Worm (Caenorhabditis elegans) whole organism, young adult: ENCODE measurements around the gene Y17D7C.6.

Source experiments
- B0035.1 ChIP-seq: sonication (generic microtip); optimal IDR thresholded peaks from 2 replicates; lab custom pipeline; 2016; ENCODE audit warnings: missing genetic modification characterization, mild to moderate bottlenecking, missing compliant biosample characterization, missing genotype, missing genetic modification reagents
- B0336.3 ChIP-seq: fragments of 200-800 bp; sonication (Bioruptor generic); IDR thresholded peaks from 2 replicates; pipeline ENCODE4 v1.3.6; 2022; ENCODE audit warnings: missing genetic modification characterization, missing compliant biosample characterization
- F23B12.7 ChIP-seq: sonication (generic microtip); optimal IDR thresholded peaks from 2 replicates; lab custom pipeline; 2017; ENCODE audit warnings: missing genetic modification characterization, mild to moderate bottlenecking, missing compliant biosample characterization, antibody characterized with exemption, moderate library complexity; ENCODE audit not compliant: insufficient read depth
- F39B2.1 ChIP-seq: fragments of 200-800 bp; sonication (Bioruptor generic); IDR thresholded peaks from 2 replicates; pipeline ENCODE4 v1.3.6; 2022; ENCODE audit warnings: missing genetic modification reagents, missing genetic modification characterization, missing compliant biosample characterization
- F49E8.2 ChIP-seq: sonication (generic microtip); optimal IDR thresholded peaks from 3 replicates; lab custom pipeline; 2017; ENCODE audit warnings: missing genetic modification characterization, mild to moderate bottlenecking, missing compliant biosample characterization, antibody characterized with exemption, moderate library complexity; ENCODE audit not compliant: insufficient read depth
- K12H6.12 ChIP-seq: fragments of 200-800 bp; sonication (Bioruptor generic); optimal IDR thresholded peaks from 2 replicates; lab custom pipeline; 2018; ENCODE audit warnings: mild to moderate bottlenecking, missing genetic modification characterization, missing compliant biosample characterization
- Y53F4B.3 ChIP-seq: fragments of 200-800 bp; sonication (Bioruptor generic); IDR thresholded peaks from 2 replicates; pipeline ENCODE4 v1.3.6; 2022; ENCODE audit warnings: missing genetic modification reagents, missing genetic modification characterization, missing compliant biosample characterization
- aptf-3 ChIP-seq: fragments of 200-800 bp; sonication (Bioruptor generic); IDR thresholded peaks from 2 replicates; pipeline ENCODE4 v1.3.6; 2022; ENCODE audit warnings: missing genetic modification characterization, missing compliant biosample characterization
- bed-2 ChIP-seq: fragments of 200-800 bp; sonication (Bioruptor generic); IDR thresholded peaks from 2 replicates; pipeline ENCODE4 v1.3.6; 2022; ENCODE audit warnings: missing genetic modification reagents, missing genetic modification characterization, missing compliant biosample characterization
- ccch-3 ChIP-seq: fragments of 200-800 bp; sonication (Bioruptor generic); optimal IDR thresholded peaks from 2 replicates; lab custom pipeline; 2018; ENCODE audit warnings: mild to moderate bottlenecking, missing genetic modification characterization, missing compliant biosample characterization
- cebp-2 ChIP-seq: fragments of 200-800 bp; sonication (Bioruptor generic); IDR thresholded peaks from 2 replicates; pipeline ENCODE4 v1.3.6; 2022; ENCODE audit warnings: missing genetic modification characterization, missing compliant biosample characterization
- ceh-79 ChIP-seq: sonication (generic microtip); optimal IDR thresholded peaks from 2 replicates; lab custom pipeline; 2017; ENCODE audit warnings: mild to moderate bottlenecking, missing genetic modification characterization, missing compliant biosample characterization
- efl-1 ChIP-seq: fragments of 150-350 bp; optimal IDR thresholded peaks from 2 replicates; lab custom pipeline; 2014; ENCODE audit warnings: missing biosample characterization, missing genetic modification reagents, missing genetic modification characterization
- egrh-3 ChIP-seq: fragments of 200-800 bp; sonication (Bioruptor generic); IDR thresholded peaks from 2 replicates; pipeline ENCODE4 v1.3.6; 2022; ENCODE audit warnings: missing genetic modification reagents, missing genetic modification characterization, missing compliant biosample characterization
- ets-4 ChIP-seq: fragments of 200-800 bp; sonication (Bioruptor generic); optimal IDR thresholded peaks from 2 replicates; lab custom pipeline; 2018; ENCODE audit warnings: mild to moderate bottlenecking, missing genetic modification characterization, missing compliant biosample characterization
- him-1 ChIP-seq: sonication (generic microtip); optimal IDR thresholded peaks from 2 replicates; lab custom pipeline; 2016; ENCODE audit warnings: missing genotype, missing genetic modification reagents, missing genetic modification characterization, missing compliant biosample characterization
- hlh-12 ChIP-seq: sonication (generic microtip); optimal IDR thresholded peaks from 2 replicates; lab custom pipeline; 2016; ENCODE audit warnings: missing genetic modification characterization, missing compliant biosample characterization
- hlh-26 ChIP-seq: fragments of 200-800 bp; sonication (Bioruptor generic); conservative IDR thresholded peaks from 2 replicates; pipeline ENCODE4 v1.3.6; 2022; ENCODE audit warnings: missing genetic modification reagents, missing genetic modification characterization, missing compliant biosample characterization
- hmg-1.2 ChIP-seq: fragments of 200-800 bp; sonication (Bioruptor generic); IDR thresholded peaks from 2 replicates; pipeline ENCODE4 v1.3.6; 2022; ENCODE audit warnings: missing genetic modification reagents, missing genetic modification characterization, missing compliant biosample characterization
- hrde-1 ChIP-seq: sonication (generic microtip); optimal IDR thresholded peaks from 2 replicates; lab custom pipeline; 2016; ENCODE audit warnings: missing genetic modification characterization, mild to moderate bottlenecking, missing compliant biosample characterization, moderate library complexity, missing genotype, missing genetic modification reagents, borderline replicate concordance
- lin-35 ChIP-seq, 3 experiments: fragments of 150-350 bp in 2 of 3; sonication (generic microtip) in 1 of 3; optimal IDR thresholded peaks; 2 replicates each; lab custom pipeline; 2014 to 2018; ENCODE audit warnings: missing biosample characterization in 3 of 3, missing genetic modification characterization in 3 of 3, missing genetic modification reagents in 3 of 3
- lin-40 ChIP-seq: sonication (generic microtip); optimal IDR thresholded peaks from 2 replicates; lab custom pipeline; 2016; ENCODE audit warnings: missing genetic modification characterization, mild to moderate bottlenecking, missing compliant biosample characterization, missing genotype, missing genetic modification reagents
- lin-54 ChIP-seq: fragments of 200-800 bp; sonication (Bioruptor generic); optimal IDR thresholded peaks from 2 replicates; lab custom pipeline; 2018; ENCODE audit warnings: mild to moderate bottlenecking, missing genetic modification characterization, missing compliant biosample characterization
- nfya-1 ChIP-seq: sonication (generic microtip); optimal IDR thresholded peaks from 2 replicates; lab custom pipeline; 2017; ENCODE audit warnings: antibody characterized with exemption, missing compliant biosample characterization, missing genetic modification characterization, borderline replicate concordance; ENCODE audit not compliant: insufficient read depth
- nhr-120 ChIP-seq: fragments of 200-800 bp; sonication (Bioruptor generic); IDR thresholded peaks from 2 replicates; pipeline ENCODE4 v1.3.6; 2022; ENCODE audit warnings: missing genetic modification characterization, missing compliant biosample characterization
- pha-4 ChIP-seq: fragments of 150-350 bp; sonication (generic microtip); optimal IDR thresholded peaks from 2 replicates; lab custom pipeline; 2014; ENCODE audit warnings: missing biosample characterization, missing genetic modification reagents, missing genetic modification characterization
- rcor-1 ChIP-seq: fragments of 200-800 bp; sonication (Bioruptor generic); IDR thresholded peaks from 2 replicates; pipeline ENCODE4 v1.3.6; 2022; ENCODE audit warnings: missing genetic modification reagents, missing genetic modification characterization, missing compliant biosample characterization
- repo-1 ChIP-seq: sonication (generic microtip); optimal IDR thresholded peaks from 2 replicates; lab custom pipeline; 2017; ENCODE audit warnings: mild to moderate bottlenecking, missing genetic modification characterization, missing compliant biosample characterization
- rpc-1 ChIP-seq, 2 experiments: fragments of 150-350 bp in 1 of 2; sonication (generic microtip) in 1 of 2; optimal IDR thresholded peaks; 2 replicates each; lab custom pipeline; 2014 to 2018; ENCODE audit warnings: missing biosample characterization in 1 of 2, missing genetic modification characterization in 1 of 2, missing genetic modification reagents in 1 of 2, missing genotype in 1 of 2
- snpc-1.1 ChIP-seq: sonication (generic microtip); optimal IDR thresholded peaks from 2 replicates; lab custom pipeline; 2017; ENCODE audit warnings: missing genetic modification characterization, mild to moderate bottlenecking, missing compliant biosample characterization, antibody characterized with exemption, moderate library complexity, missing genotype, missing genetic modification reagents; ENCODE audit not compliant: insufficient read depth
- snpc-3.4 ChIP-seq: sonication (generic microtip); optimal IDR thresholded peaks from 2 replicates; lab custom pipeline; 2017; ENCODE audit warnings: missing genetic modification characterization, mild to moderate bottlenecking, missing compliant biosample characterization, antibody characterized with exemption, moderate library complexity, missing genotype, missing genetic modification reagents
- snpc-4 ChIP-seq, 5 experiments: fragments of 150-350 bp in 1 of 5; sonication (generic microtip) in 4 of 5; optimal IDR thresholded peaks; 2 replicates each; lab custom pipeline; 2014 to 2018; ENCODE audit warnings: missing genetic modification characterization in 5 of 5, missing biosample characterization in 3 of 5, antibody characterized with exemption in 2 of 5, mild to moderate bottlenecking in 2 of 5, missing compliant biosample characterization in 2 of 5, missing genotype in 2 of 5, moderate library complexity in 2 of 5, missing genetic modification reagents in 1 of 5
- somi-1 ChIP-seq: fragments of 200-800 bp; sonication (Bioruptor generic); optimal IDR thresholded peaks from 2 replicates; lab custom pipeline; 2018; ENCODE audit warnings: mild to moderate bottlenecking, missing genetic modification characterization, missing compliant biosample characterization
- tbx-9 ChIP-seq: sonication (generic microtip); optimal IDR thresholded peaks from 2 replicates; lab custom pipeline; 2016; ENCODE audit warnings: borderline replicate concordance, missing genetic modification characterization, inconsistent platforms, missing compliant biosample characterization
- zfh-2 ChIP-seq: fragments of 200-800 bp; sonication (Bioruptor generic); conservative IDR thresholded peaks from 2 replicates; pipeline ENCODE4 v1.3.6; 2022; ENCODE audit warnings: missing genetic modification reagents, missing genetic modification characterization, missing compliant biosample characterization
- ztf-28 ChIP-seq: fragments of 200-800 bp; sonication (Bioruptor generic); IDR thresholded peaks from 2 replicates; pipeline ENCODE4 v1.3.6; 2022; ENCODE audit warnings: missing genetic modification reagents, missing genetic modification characterization, missing compliant biosample characterization
- ztf-3 ChIP-seq: fragments of 200-800 bp; sonication (Bioruptor generic); optimal IDR thresholded peaks from 2 replicates; lab custom pipeline; 2018; ENCODE audit warnings: mild to moderate bottlenecking, missing genetic modification characterization, missing compliant biosample characterization

The Y17D7C.6 gene

ce11 chrV:18723604-18724003 lies 14.0 kb downstream of the Y17D7C.6 start:
- no peak for TF ChIP-seq ztf-3 (GFP tag; lab: Kevin White, UChicago)
- no peak for TF ChIP-seq cebp-2 (GFP tag; lab: Robert Waterston, UW)
- no peak for TF ChIP-seq pha-4
- TF ChIP-seq snpc-3.4 (tag; lab: Kevin White, UChicago), result peak; percentile 51
- TF ChIP-seq hlh-12 (tag; lab: Kevin White, UChicago), result no peak
- TF ChIP-seq lin-35 (GFP tag; optimal IDR thresholded peaks at IDR 0.05; lab: Kevin White, UChicago), result peak in 1 of 3 experiments; percentile 74
- TF ChIP-seq Y53F4B.3 (GFP tag; lab: Robert Waterston, UW), result no peak
- TF ChIP-seq rpc-1 (optimal IDR thresholded peaks at IDR 0.05; lab: Kevin White, UChicago), result no peak
- TF ChIP-seq rpc-1 (tag; optimal IDR thresholded peaks at IDR 0.05; lab: Kevin White, UChicago), result no peak
- TF ChIP-seq repo-1 (tag; lab: Kevin White, UChicago), result no peak
- no peak for TF ChIP-seq B0336.3 (GFP tag; lab: Robert Waterston, UW)
- TF ChIP-seq nhr-120, result no peak
- TF ChIP-seq snpc-4 (GFP tag; optimal IDR thresholded peaks at IDR 0.05; lab: Kevin White, UChicago), result no peak
- TF ChIP-seq snpc-4 (tag; optimal IDR thresholded peaks at IDR 0.05; lab: Kevin White, UChicago), result peak in 3 of 4 experiments; percentile 46 to 74 (median 55)
- TF ChIP-seq hlh-26 (GFP tag; lab: Robert Waterston, UW), result no peak
- no peak for TF ChIP-seq ccch-3 (GFP tag; lab: Kevin White, UChicago)
- TF ChIP-seq F49E8.2 (tag; lab: Kevin White, UChicago), result no peak
- no peak for TF ChIP-seq rcor-1 (GFP tag; lab: Robert Waterston, UW)
- TF ChIP-seq lin-54, result peak; percentile 49
- no peak for TF ChIP-seq egrh-3 (GFP tag; lab: Robert Waterston, UW)
- no peak for TF ChIP-seq ets-4 (GFP tag; lab: Kevin White, UChicago)
- no peak for TF ChIP-seq efl-1 (GFP tag; lab: Kevin White, UChicago)
- TF ChIP-seq lin-40 (tag; lab: Kevin White, UChicago), result no peak
- TF ChIP-seq hmg-1.2 (GFP tag; lab: Robert Waterston, UW), result peak; percentile 99
- TF ChIP-seq ztf-28, result no peak
- TF ChIP-seq hrde-1 (tag; lab: Kevin White, UChicago), result no peak
- no peak for TF ChIP-seq somi-1
- TF ChIP-seq tbx-9 (tag; lab: Kevin White, UChicago), result no peak
- peak; percentile 71 for TF ChIP-seq zfh-2 (GFP tag; lab: Robert Waterston, UW)
- no peak for TF ChIP-seq snpc-1.1
- no peak for TF ChIP-seq B0035.1 (tag; lab: Kevin White, UChicago)
- peak; percentile 49 for TF ChIP-seq F23B12.7 (tag; lab: Kevin White, UChicago)
- no peak for TF ChIP-seq nfya-1
- no peak for TF ChIP-seq aptf-3
- TF ChIP-seq K12H6.12 (tag; lab: Kevin White, UChicago), result no peak
- TF ChIP-seq ceh-79 (tag; lab: Kevin White, UChicago), result no peak

DNA sequence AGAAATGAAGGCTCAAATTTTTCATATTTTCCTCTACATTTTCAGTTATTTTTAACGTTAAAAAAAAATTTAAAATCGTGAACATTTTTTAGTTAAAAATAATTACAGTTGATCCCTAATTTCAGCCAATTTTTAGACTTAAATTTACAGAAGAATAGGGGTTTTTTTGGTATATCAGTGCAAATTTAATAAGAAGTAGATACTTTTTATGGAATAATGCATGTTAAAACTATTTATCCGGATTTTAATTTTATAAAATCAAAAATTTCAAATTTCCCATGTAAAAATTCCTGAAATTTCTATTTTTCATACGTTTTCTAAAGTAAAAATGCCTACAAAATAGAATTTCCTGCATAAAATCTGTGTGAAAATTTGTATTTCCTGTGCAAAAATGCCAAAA lies 14.5 kb downstream of the Y17D7C.6 start:
- TF ChIP-seq F39B2.1 (GFP tag; lab: Robert Waterston, UW) (no peak), bed-2 (GFP tag; lab: Robert Waterston, UW) (no peak), him-1 (tag; lab: Kevin White, UChicago) (no peak), lin-40 (tag; lab: Kevin White, UChicago) (no peak)
